Fruit fly (Drosophila melanogaster): ENCODE data around the gene CG5800.

DNA sequence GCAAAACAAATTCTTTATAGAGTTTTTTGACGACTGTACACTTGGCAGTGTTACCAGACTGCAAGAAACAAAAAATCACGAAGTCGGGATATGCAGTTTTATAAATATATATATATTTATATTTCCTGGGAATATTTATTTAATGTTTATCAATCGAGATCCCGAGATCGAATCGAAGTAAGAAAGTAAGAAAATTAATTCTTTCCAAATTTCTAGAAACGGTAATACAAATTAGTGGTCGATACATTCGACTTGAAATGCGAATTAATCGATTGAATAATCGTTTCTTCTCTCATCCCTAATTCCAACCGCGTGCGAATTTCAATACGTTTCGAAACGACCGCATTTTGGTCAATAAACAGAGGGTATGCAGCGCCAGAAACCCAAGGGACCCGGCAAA is at the start of gene CG5800, which contains the start of gene CG8289:
- TF ChIP-seq ttk (optimal IDR thresholded peaks at IDR 0.05), result no peak
- no peak for TF ChIP-seq Sin3A (optimal IDR thresholded peaks at IDR 0.05)
- no peak for TF ChIP-seq psq (optimal IDR thresholded peaks at IDR 0.05)
- TF ChIP-seq h (optimal IDR thresholded peaks at IDR 0.05), result no peak
- no peak for TF ChIP-seq Myc (optimal IDR thresholded peaks at IDR 0.05)
- no peak for TF ChIP-seq insv (optimal IDR thresholded peaks at IDR 0.05)
